Fruit fly (Drosophila melanogaster): ENCODE measurements around the gene CG3823.

CG3823 gene

dm6 chrX:6332988-6333719 is 29.4 kb downstream of the CG3823 start (continued):
- TF ChIP-seq dmrt99B (tag; optimal IDR thresholded peaks at IDR 0.05) (peak; percentile 28), CG8765 (GFP tag; IDR thresholded peaks at IDR 0.05) (no peak), CG12769 (tag; optimal IDR thresholded peaks at IDR 0.05) (peak; percentile 6), CG15269 (tag; optimal IDR thresholded peaks at IDR 0.05) (peak; percentile 12), Med (GFP tag) (peak; percentile 60), nom (GFP tag; optimal IDR thresholded peaks at IDR 0.05) (peak; percentile 12), D19A (tag; optimal IDR thresholded peaks at IDR 0.05) (peak; percentile 6), CG2712 (tag; optimal IDR thresholded peaks at IDR 0.05) (peak; percentile 1), Eip74EF (GFP tag; optimal IDR thresholded peaks at IDR 0.05) (peak in 1 of 2 experiments; percentile 26), CG1832 (GFP tag; optimal IDR thresholded peaks at IDR 0.05) (peak; percentile 17), nmo (GFP tag; optimal IDR thresholded peaks at IDR 0.05) (peak; percentile 9), CG32772 (GFP tag; IDR thresholded peaks at IDR 0.05) (0 out of 2 replicates have a peak, but pooled peaks have one; percentile 16), row (GFP tag; IDR thresholded peaks at IDR 0.05) (peak; percentile 39; the same call in 2 of the 3 replicates), seq (GFP tag; IDR thresholded peaks at IDR 0.05) (no peak), grau (tag; optimal IDR thresholded peaks at IDR 0.05) (peak; percentile 53), dati (GFP tag; IDR thresholded peaks at IDR 0.05) (no peak), Ptx1 (GFP tag; IDR thresholded peaks at IDR 0.05) (0 out of 2 replicates have a peak, but pooled peaks have one; percentile 34), sens (GFP tag) (peak; percentile 57), CG17361 (GFP tag; IDR thresholded peaks at IDR 0.05) (peak; percentile 24; the same call in 1 of the 3 replicates), CG11504 (tag; optimal IDR thresholded peaks at IDR 0.05) (peak; percentile 26), dysf (GFP tag; IDR thresholded peaks at IDR 0.05) (0 out of 3 replicates have a peak, but pooled peaks have one; percentile 16), Drgx (GFP tag; IDR thresholded peaks at IDR 0.05) (peak; percentile 42; the same call in 1 of the 2 replicates), CG13424 (tag; optimal IDR thresholded peaks at IDR 0.05) (peak; percentile 26), pan (optimal IDR thresholded peaks at IDR 0.05) (no peak), pan (GFP tag; optimal IDR thresholded peaks at IDR 0.05 in 1 of 2, IDR thresholded peaks at IDR 0.05 in 1 of 2) (no peak), CG8290 (GFP tag; optimal IDR thresholded peaks at IDR 0.05) (no peak), CG8290 (tag; optimal IDR thresholded peaks at IDR 0.05) (peak in 1 of 2 experiments; percentile 18)

DNA sequence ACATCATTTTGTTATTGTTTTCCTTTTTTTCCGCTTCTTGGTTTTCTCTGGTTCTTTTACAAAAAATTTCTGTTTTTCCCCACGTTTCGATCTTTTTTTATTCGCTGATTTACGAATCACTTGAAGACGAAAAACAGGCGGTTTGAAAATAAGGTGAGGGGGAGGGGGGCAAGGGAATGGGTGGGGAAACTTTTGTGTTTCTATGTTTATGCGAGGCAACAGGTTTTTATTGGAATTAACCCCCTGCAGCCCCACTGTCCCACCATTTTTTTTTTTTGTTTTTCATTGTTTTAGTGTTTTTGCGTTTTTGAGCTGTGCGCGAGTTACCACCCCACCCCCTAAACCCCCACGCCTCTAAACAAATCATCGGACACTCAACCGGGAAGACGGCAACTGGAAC is 31.2 kb downstream of the CG3823 start:
- TF ChIP-seq gfzf (GFP tag; optimal IDR thresholded peaks at IDR 0.05): no peak
- no peak for TF ChIP-seq CG2875 (GFP tag; optimal IDR thresholded peaks at IDR 0.05)
- peak; percentile 64 for TF ChIP-seq crol (GFP tag; IDR thresholded peaks at IDR 0.05)
- 0 out of 2 replicates have a peak, but pooled peaks have one; percentile 5 for TF ChIP-seq NFAT (GFP tag; IDR thresholded peaks at IDR 0.05)
- TF ChIP-seq CG10565 (GFP tag; optimal IDR thresholded peaks at IDR 0.05): no peak
- TF ChIP-seq chinmo (GFP tag; IDR thresholded peaks at IDR 0.05; ENCODE audit: partially characterized antibody): peak; percentile 58; the same call in 1 of the 4 replicates

DNA sequence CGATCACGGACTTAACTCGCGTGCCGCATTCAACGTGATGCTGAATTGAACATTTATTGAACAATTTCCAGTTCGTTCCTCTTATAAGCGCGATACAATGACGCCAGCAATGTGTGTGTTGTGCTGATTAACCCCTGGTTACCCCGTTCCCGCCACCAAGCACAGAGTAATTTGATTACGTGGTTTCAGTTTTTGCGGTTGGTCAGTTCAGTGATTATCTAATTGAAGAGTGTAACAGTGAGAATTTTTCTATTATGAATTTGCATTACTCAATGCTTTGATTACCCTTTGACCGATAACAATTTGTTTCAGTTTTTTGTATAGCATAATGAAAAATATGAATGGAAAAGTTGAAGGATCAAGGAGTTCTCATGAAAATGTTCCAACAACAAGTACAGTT is 33.9 kb downstream of the CG3823 start, which contains the start of gene CG3842:
Gene CG3842, plus strand, starts transcription at position 61 of the 400 bp plus-strand sequence.
- TF ChIP-seq CG15696 (tag; optimal IDR thresholded peaks at IDR 0.05) (no peak), Pdp1 (GFP tag; optimal IDR thresholded peaks at IDR 0.05) (peak in 1 of 2 experiments; percentile 58)

All from whole organism, embryonic.